Worm (Caenorhabditis elegans) whole organism, L2 larva: ENCODE results near the gene fbxa-135.

Experiments
- aly-2 ChIP-seq: fragments of 150-350 bp; optimal IDR thresholded peaks from 2 replicates; lab custom pipeline; 2014; ENCODE audit warnings: missing biosample characterization, missing genetic modification characterization
- ama-1 ChIP-seq: fragments of 150-350 bp; optimal IDR thresholded peaks from 2 replicates; lab custom pipeline; 2018; ENCODE audit warnings: inconsistent platforms
- dmd-4 ChIP-seq: sonication (generic microtip); optimal IDR thresholded peaks from 2 replicates; lab custom pipeline; 2017; ENCODE audit warnings: missing biosample characterization, missing genetic modification characterization
- lsy-2 ChIP-seq, 2 experiments: fragments of 150-350 bp in 1 of 2; sonication (generic microtip) in 1 of 2; optimal IDR thresholded peaks; 2 replicates each; lab custom pipeline; 2014 to 2017; ENCODE audit warnings: missing biosample characterization in 2 of 2, missing genetic modification characterization in 2 of 2
- mdl-1 ChIP-seq, 2 experiments: fragments of 150-350 bp in 1 of 2; sonication (generic microtip) in 1 of 2; optimal IDR thresholded peaks; 2 replicates each; lab custom pipeline; 2017; ENCODE audit warnings: missing biosample characterization in 2 of 2, missing genetic modification characterization in 2 of 2
- zag-1 ChIP-seq: fragments of 150-350 bp; optimal IDR thresholded peaks from 2 replicates; lab custom pipeline; 2014; ENCODE audit warnings: missing biosample characterization, missing genetic modification characterization

DNA sequence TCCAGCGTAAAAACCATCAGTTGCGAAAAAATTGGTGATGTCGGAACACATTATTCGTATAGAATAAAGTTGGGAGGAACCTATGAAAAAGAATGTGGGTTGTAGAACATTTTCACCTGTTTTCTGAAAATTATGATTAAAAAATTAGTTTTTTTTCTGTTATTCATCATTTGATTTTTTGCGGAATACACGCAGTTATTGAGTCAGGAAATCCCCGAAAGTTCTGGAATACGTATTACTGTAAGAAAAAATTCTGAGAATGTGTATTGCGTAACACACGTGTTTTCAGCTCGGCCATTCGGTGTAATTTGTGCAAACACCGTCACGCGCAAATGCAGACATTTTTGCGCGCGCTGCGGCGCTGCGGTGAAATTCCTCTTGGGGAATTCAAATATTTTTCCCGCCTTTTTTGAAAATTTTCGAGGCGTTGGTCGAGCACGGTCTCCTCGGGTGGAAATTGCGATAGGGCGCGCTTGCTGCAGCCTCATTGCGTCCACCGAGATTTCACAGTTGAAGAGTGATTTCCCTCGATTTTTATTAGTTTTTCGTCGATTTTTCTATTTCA, 13.2 kb upstream of the fbxa-135 start, which contains the start of gene srh-170:
- TF ChIP-seq dmd-4 (no peak), aly-2 (no peak), mdl-1 (tag; optimal IDR thresholded peaks at IDR 0.05; lab: Kevin White, UChicago) (no peak), zag-1 (tag; lab: Kevin White, UChicago) (no peak), ama-1 (lab: Kevin White, UChicago) (no peak), lsy-2 (tag; optimal IDR thresholded peaks at IDR 0.05; lab: Kevin White, UChicago) (no peak)
